Worm (Caenorhabditis elegans) whole organism, L2 larva: Measurements from ENCODE around the gene F58E6.13.

Experiments used
- C34F6.9 ChIP-seq: fragments of 150-350 bp; optimal IDR thresholded peaks from 2 replicates; lab custom pipeline; 2014; ENCODE audit warnings: missing biosample characterization, missing genetic modification characterization
- R02D3.7 ChIP-seq: fragments of 150-350 bp; optimal IDR thresholded peaks from 2 replicates; lab custom pipeline; 2014; ENCODE audit warnings: missing biosample characterization, missing genetic modification characterization
- Y55F3AM.14 ChIP-seq: fragments of 200-800 bp; sonication (Bioruptor generic); optimal IDR thresholded peaks from 2 replicates; lab custom pipeline; 2018; ENCODE audit warnings: mild to moderate bottlenecking, missing genetic modification characterization, missing compliant biosample characterization
- alr-1 ChIP-seq: fragments of 150-350 bp; optimal IDR thresholded peaks from 2 replicates; lab custom pipeline; 2014; ENCODE audit warnings: missing biosample characterization, missing genetic modification characterization
- aly-2 ChIP-seq: fragments of 150-350 bp; optimal IDR thresholded peaks from 2 replicates; lab custom pipeline; 2014; ENCODE audit warnings: missing biosample characterization, missing genetic modification characterization
- ama-1 ChIP-seq: fragments of 150-350 bp; optimal IDR thresholded peaks from 2 replicates; lab custom pipeline; 2018; ENCODE audit warnings: inconsistent platforms
- blmp-1 ChIP-seq: sonication (generic microtip); optimal IDR thresholded peaks from 2 replicates; lab custom pipeline; 2017; ENCODE audit warnings: missing genetic modification characterization, mild to moderate bottlenecking, missing compliant biosample characterization, antibody characterized with exemption, moderate library complexity; ENCODE audit not compliant: insufficient read depth
- ceh-82 ChIP-seq: fragments of 150-350 bp; optimal IDR thresholded peaks from 2 replicates; lab custom pipeline; 2014; ENCODE audit warnings: missing biosample characterization, missing genetic modification characterization
- crh-2 ChIP-seq: sonication (generic microtip); optimal IDR thresholded peaks from 2 replicates; lab custom pipeline; 2017; ENCODE audit warnings: missing biosample characterization, missing genetic modification characterization
- egl-27 ChIP-seq: sonication (generic microtip); optimal IDR thresholded peaks from 3 replicates; lab custom pipeline; 2017; ENCODE audit warnings: missing biosample characterization, missing genetic modification reagents, missing genetic modification characterization
- elt-1 ChIP-seq: fragments of 150-350 bp; optimal IDR thresholded peaks from 2 replicates; lab custom pipeline; 2014; ENCODE audit warnings: missing biosample characterization, missing genetic modification characterization
- fos-1 ChIP-seq: fragments of 150-350 bp; optimal IDR thresholded peaks from 2 replicates; lab custom pipeline; 2014; ENCODE audit warnings: missing biosample characterization, missing genetic modification characterization
- gmeb-1 ChIP-seq: fragments of 150-350 bp; optimal IDR thresholded peaks from 2 replicates; lab custom pipeline; 2014; ENCODE audit warnings: missing biosample characterization, missing genetic modification characterization
- lin-11 ChIP-seq: fragments of 150-350 bp; sonication (generic microtip); optimal IDR thresholded peaks from 2 replicates; lab custom pipeline; 2014; ENCODE audit warnings: missing biosample characterization, missing genetic modification characterization, inconsistent platforms, mixed read lengths
- lin-13 ChIP-seq: fragments of 150-350 bp; optimal IDR thresholded peaks from 2 replicates; lab custom pipeline; 2014; ENCODE audit warnings: missing biosample characterization, missing genetic modification reagents, missing genetic modification characterization
- lin-39 ChIP-seq: fragments of 150-350 bp; optimal IDR thresholded peaks from 2 replicates; lab custom pipeline; 2014; ENCODE audit warnings: missing biosample characterization, missing genetic modification reagents, missing genetic modification characterization
- lsy-2 ChIP-seq, 2 experiments: fragments of 150-350 bp in 1 of 2; sonication (generic microtip) in 1 of 2; optimal IDR thresholded peaks; 2 replicates each; lab custom pipeline; 2014 to 2017; ENCODE audit warnings: missing biosample characterization in 2 of 2, missing genetic modification characterization in 2 of 2
- nhr-10 ChIP-seq: sonication (generic microtip); optimal IDR thresholded peaks from 2 replicates; lab custom pipeline; 2017; ENCODE audit warnings: missing biosample characterization, missing genetic modification characterization
- nhr-11 ChIP-seq: fragments of 150-350 bp; optimal IDR thresholded peaks from 2 replicates; lab custom pipeline; 2014; ENCODE audit warnings: missing biosample characterization, missing genetic modification characterization
- nhr-12 ChIP-seq: fragments of 150-350 bp; optimal IDR thresholded peaks from 2 replicates; lab custom pipeline; 2014; ENCODE audit warnings: missing biosample characterization, missing genetic modification characterization
- nhr-129 ChIP-seq: fragments of 150-350 bp; optimal IDR thresholded peaks from 2 replicates; lab custom pipeline; 2014; ENCODE audit warnings: missing biosample characterization, missing genetic modification characterization
- nhr-21 ChIP-seq: fragments of 150-350 bp; optimal IDR thresholded peaks from 2 replicates; lab custom pipeline; 2014; ENCODE audit warnings: missing biosample characterization, missing genetic modification characterization
- nhr-23 ChIP-seq: fragments of 150-350 bp; optimal IDR thresholded peaks from 2 replicates; lab custom pipeline; 2014; ENCODE audit warnings: missing biosample characterization, missing genetic modification reagents, missing genetic modification characterization
- nhr-6 ChIP-seq: fragments of 150-350 bp; optimal IDR thresholded peaks from 2 replicates; lab custom pipeline; 2014; ENCODE audit warnings: missing biosample characterization, missing genetic modification characterization
- nhr-77 ChIP-seq: fragments of 150-350 bp; optimal IDR thresholded peaks from 2 replicates; lab custom pipeline; 2014; ENCODE audit warnings: missing biosample characterization, missing genetic modification characterization
- peb-1 ChIP-seq: fragments of 150-350 bp; optimal IDR thresholded peaks from 2 replicates; lab custom pipeline; 2014; ENCODE audit warnings: missing biosample characterization, missing genetic modification characterization
- skn-1 ChIP-seq: sonication (generic microtip); optimal IDR thresholded peaks from 2 replicates; lab custom pipeline; 2017; ENCODE audit warnings: missing biosample characterization, missing genetic modification characterization
- sma-9 ChIP-seq, 2 experiments: fragments of 150-350 bp in 1 of 2; sonication (generic microtip) in 1 of 2; optimal IDR thresholded peaks; 2 replicates each; lab custom pipeline; 2014 to 2016; ENCODE audit warnings: missing genetic modification characterization in 2 of 2, mild to moderate bottlenecking in 1 of 2, missing biosample characterization in 1 of 2, missing compliant biosample characterization in 1 of 2, missing genetic modification reagents in 1 of 2, moderate library complexity in 1 of 2
- snpc-4 ChIP-seq: fragments of 150-350 bp; optimal IDR thresholded peaks from 2 replicates; lab custom pipeline; 2014; ENCODE audit warnings: missing biosample characterization, missing genetic modification characterization
- unc-39 ChIP-seq: fragments of 150-350 bp; optimal IDR thresholded peaks from 2 replicates; lab custom pipeline; 2014; ENCODE audit warnings: missing biosample characterization, missing genetic modification characterization
- unc-55 ChIP-seq: fragments of 150-350 bp; sonication (generic microtip); optimal IDR thresholded peaks from 3 replicates; lab custom pipeline; 2014; ENCODE audit warnings: missing biosample characterization, missing genetic modification reagents, missing genetic modification characterization
- zag-1 ChIP-seq: fragments of 150-350 bp; optimal IDR thresholded peaks from 2 replicates; lab custom pipeline; 2014; ENCODE audit warnings: missing biosample characterization, missing genetic modification characterization

F58E6.13 gene

ce11 chrV:9789657-9790261, 44.7 kb downstream of the F58E6.13 start, which contains the start of gene ztf-7 (continued):
- TF ChIP-seq unc-55, result peak; percentile 83
- TF ChIP-seq lin-39 (tag; lab: Kevin White, UChicago), result no peak
- TF ChIP-seq nhr-6 (tag; lab: Kevin White, UChicago), result peak; percentile 91
- TF ChIP-seq zag-1 (tag; lab: Kevin White, UChicago), result peak; percentile 58
- TF ChIP-seq unc-39 (tag; lab: Kevin White, UChicago), result no peak
- TF ChIP-seq, all 48 proteins: peak for 31

DNA sequence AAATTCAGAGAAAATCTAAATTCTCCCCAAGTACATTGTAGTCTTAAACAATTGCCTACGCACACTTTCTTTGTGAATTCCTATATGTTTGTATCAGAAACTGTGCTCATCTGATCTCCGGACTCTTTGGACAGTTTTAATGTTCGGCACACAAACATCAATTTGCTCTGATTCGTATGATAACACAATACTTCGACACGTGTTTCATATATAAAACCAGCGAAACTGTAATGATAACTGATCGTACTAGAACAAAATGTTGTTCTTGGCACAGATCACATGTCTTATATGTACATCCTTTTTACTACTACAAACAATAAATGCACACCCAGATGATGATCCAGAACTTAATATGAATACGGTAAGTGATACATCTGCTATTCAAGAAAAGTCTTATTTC, 46.3 kb downstream of the F58E6.13 start, which contains the start of gene lipl-2:
lipl-2 (plus strand) TSS at position 236 of the 400 bp plus-strand sequence.
- no peak for TF ChIP-seq elt-1 (tag; lab: Kevin White, UChicago)
- TF ChIP-seq ama-1, result no peak
- no peak for TF ChIP-seq nhr-6 (tag; lab: Kevin White, UChicago)
- TF ChIP-seq snpc-4 (tag; lab: Kevin White, UChicago), result no peak
- TF ChIP-seq fos-1 (tag; lab: Kevin White, UChicago), result peak; percentile 26
- no peak for TF ChIP-seq nhr-129 (tag; lab: Kevin White, UChicago)
- peak; percentile 31 for TF ChIP-seq sma-9 (GFP tag; optimal IDR thresholded peaks at IDR 0.05; lab: Kevin White, UChicago)
- no peak for TF ChIP-seq sma-9 (tag; optimal IDR thresholded peaks at IDR 0.05; lab: Kevin White, UChicago)
- no peak for TF ChIP-seq C34F6.9
- no peak for TF ChIP-seq lin-13 (GFP tag; lab: Kevin White, UChicago)
- TF ChIP-seq crh-2 (tag; lab: Kevin White, UChicago), result peak; percentile 25

DNA sequence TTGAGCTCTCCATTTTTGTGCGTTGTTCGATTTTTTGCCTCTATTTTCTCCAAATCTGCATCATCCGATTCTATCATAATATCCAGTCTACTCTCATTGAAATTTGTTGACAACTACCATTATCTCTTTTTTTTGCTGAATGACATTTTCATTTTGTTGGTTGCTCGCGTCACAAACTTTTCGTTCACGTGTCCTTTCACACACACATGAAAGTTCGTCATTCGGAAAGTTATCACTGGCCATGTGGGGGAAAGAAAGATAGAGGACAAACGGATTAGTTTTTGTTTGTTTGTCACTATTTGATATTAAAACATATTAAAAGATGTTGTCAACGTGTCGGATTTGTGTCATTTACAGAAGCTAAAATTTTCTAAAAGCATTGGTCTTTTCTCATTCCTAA, 50.0 kb downstream of the F58E6.13 start:
- TF ChIP-seq unc-55 (no peak), sma-9 (GFP tag; optimal IDR thresholded peaks at IDR 0.05; lab: Kevin White, UChicago) (peak; percentile 9), sma-9 (tag; optimal IDR thresholded peaks at IDR 0.05; lab: Kevin White, UChicago) (no peak)

ce11 chrV:9796002-9796401, 51.0 kb downstream of the F58E6.13 start:
- TF ChIP-seq lin-11 (tag; lab: Kevin White, UChicago) (peak; percentile 20), Y55F3AM.14 (GFP tag; lab: Kevin White, UChicago) (no peak)

ce11 chrV:9796562-9796961, 51.5 kb downstream of the F58E6.13 start, which contains the start of gene F46B6.9:
F46B6.9 (plus strand) TSS chrV:9796862.
- no peak for TF ChIP-seq elt-1 (tag; lab: Kevin White, UChicago)
- no peak for TF ChIP-seq gmeb-1 (tag; lab: Kevin White, UChicago)
- TF ChIP-seq nhr-21 (tag; lab: Kevin White, UChicago), result no peak
- TF ChIP-seq skn-1 (tag; lab: Kevin White, UChicago), result no peak
- TF ChIP-seq egl-27, result no peak
- TF ChIP-seq unc-55, result no peak
- no peak for TF ChIP-seq lin-39 (tag; lab: Kevin White, UChicago)

DNA sequence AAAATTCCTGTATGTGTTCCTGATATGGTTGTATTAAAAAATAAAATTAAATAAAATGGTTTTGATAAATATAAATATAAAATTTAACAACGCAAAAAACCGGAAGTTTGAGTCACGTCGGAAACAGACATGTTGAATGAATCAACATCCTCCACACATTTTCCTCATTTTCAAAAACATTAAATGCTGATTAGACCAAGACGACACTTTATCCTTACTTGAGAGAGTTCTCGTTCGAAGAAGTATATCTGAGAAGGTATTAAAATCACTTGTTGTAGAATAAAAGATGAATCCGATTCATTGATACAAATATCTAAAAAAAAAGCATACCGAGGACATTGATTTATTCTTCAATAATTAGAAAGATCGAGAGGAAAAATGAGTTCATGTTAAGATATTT, 53.2 kb downstream of the F58E6.13 start:
- no peak for TF ChIP-seq nhr-12 (tag; lab: Kevin White, UChicago)
- TF ChIP-seq R02D3.7 (tag; lab: Kevin White, UChicago), result no peak
- no peak for TF ChIP-seq aly-2 (tag; lab: Kevin White, UChicago)
- no peak for TF ChIP-seq lsy-2 (tag; optimal IDR thresholded peaks at IDR 0.05; lab: Kevin White, UChicago)
- TF ChIP-seq nhr-21 (tag; lab: Kevin White, UChicago), result no peak
- no peak for TF ChIP-seq alr-1 (tag; lab: Kevin White, UChicago)
- no peak for TF ChIP-seq peb-1 (tag; lab: Kevin White, UChicago)
- no peak for TF ChIP-seq ceh-82 (tag; lab: Kevin White, UChicago)
- TF ChIP-seq nhr-10 (tag; lab: Kevin White, UChicago), result no peak
- no peak for TF ChIP-seq nhr-11 (tag; lab: Kevin White, UChicago)
- TF ChIP-seq blmp-1 (tag; lab: Kevin White, UChicago), result no peak
- TF ChIP-seq nhr-23 (tag; lab: Kevin White, UChicago), result no peak
- TF ChIP-seq unc-55, result no peak
- no peak for TF ChIP-seq snpc-4 (tag; lab: Kevin White, UChicago)
- TF ChIP-seq nhr-77 (tag; lab: Kevin White, UChicago), result no peak
